Fruit fly (Drosophila melanogaster) whole organism, prepupa: ENCODE measurements around the gene Taf10b.

Source experiments
- CG15336 ChIP-seq: fragments of 200-800 bp; sonication (Bioruptor generic); IDR thresholded peaks from 2 replicates; pipeline ENCODE4 v1.3.6; 2022; ENCODE audit warnings: missing biosample characterization, missing genetic modification characterization
- CG16779 ChIP-seq: fragments of 200-800 bp; sonication (Bioruptor generic); optimal IDR thresholded peaks from 3 replicates; lab custom pipeline; 2017; ENCODE audit warnings: missing biosample characterization, mild to moderate bottlenecking, missing genetic modification characterization
- Eip75B ChIP-seq: fragments of 200-800 bp; sonication (Bioruptor generic); optimal IDR thresholded peaks from 3 replicates; lab custom pipeline; 2016; ENCODE audit warnings: missing biosample characterization, missing genetic modification characterization
- Hr39 ChIP-seq: fragments of 200-800 bp; sonication (Bioruptor generic); optimal IDR thresholded peaks from 2 replicates; lab custom pipeline; 2016; ENCODE audit warnings: missing biosample characterization, missing genetic modification characterization
- Met ChIP-seq: fragments of 200-800 bp; sonication (Bioruptor generic); optimal IDR thresholded peaks from 3 replicates; lab custom pipeline; 2016; ENCODE audit warnings: missing biosample characterization, missing genetic modification characterization
- Smox ChIP-seq: fragments of 200-800 bp; sonication (Bioruptor generic); optimal IDR thresholded peaks from 3 replicates; lab custom pipeline; 2016; ENCODE audit warnings: missing biosample characterization, missing genetic modification characterization
- Sox14 ChIP-seq: fragments of 200-800 bp; sonication (Bioruptor generic); optimal IDR thresholded peaks from 3 replicates; lab custom pipeline; 2016; ENCODE audit warnings: missing biosample characterization, missing genetic modification characterization
- eg ChIP-seq: fragments of 200-800 bp; sonication (Bioruptor generic); IDR thresholded peaks from 3 replicates; pipeline ENCODE4 v1.3.6; 2022; ENCODE audit warnings: missing biosample characterization, missing genetic modification characterization
- esn ChIP-seq: fragments of 200-800 bp; sonication (Bioruptor generic); optimal IDR thresholded peaks from 2 replicates; lab custom pipeline; 2016; ENCODE audit warnings: missing biosample characterization, mild to moderate bottlenecking, missing genetic modification characterization, moderate library complexity
- fkh ChIP-seq: fragments of 200-800 bp; sonication (Bioruptor generic); optimal IDR thresholded peaks from 3 replicates; lab custom pipeline; 2017; ENCODE audit warnings: missing biosample characterization, mild to moderate bottlenecking, missing genetic modification characterization, moderate library complexity
- pdm3 ChIP-seq: fragments of 200-800 bp; sonication (Bioruptor generic); optimal IDR thresholded peaks from 3 replicates; lab custom pipeline; 2016; ENCODE audit warnings: missing biosample characterization, missing genetic modification characterization

- TF ChIP-seq CG16779 (tag; lab: Kevin White, UChicago) (no peak), esn (no peak), Met (no peak), Eip75B (GFP tag; lab: Kevin White, UChicago) (no peak), fkh (GFP tag; lab: Kevin White, UChicago) (no peak), Sox14 (GFP tag; lab: Kevin White, UChicago) (no peak), eg (GFP tag; lab: Robert Waterston, UW) (0 out of 3 replicates have a peak, but pooled peaks have one; percentile 13), Hr39 (no peak), pdm3 (no peak), Smox (GFP tag; lab: Kevin White, UChicago) (no peak), CG15336 (GFP tag; lab: Robert Waterston, UW) (peak; percentile 18; the same call in 1 of the 2 replicates)
Measured at dm6 chr2L:2799909-2800478, 32.3 kb upstream of the Taf10b start, which contains the start of gene Syt1.
